Worm (Caenorhabditis elegans) whole organism, mixed stage, embryonic: ENCODE data around the gene gck-4.

Source experiments
- M03D4.4 ChIP-seq: sonication (generic microtip); optimal IDR thresholded peaks from 2 replicates; lab custom pipeline; 2017; ENCODE audit warnings: mild to moderate bottlenecking, missing genetic modification characterization, missing compliant biosample characterization
- bed-3 ChIP-seq: fragments of 200-800 bp; sonication (Bioruptor generic); optimal IDR thresholded peaks from 3 replicates; lab custom pipeline; 2018; ENCODE audit warnings: mild to moderate bottlenecking, missing genetic modification characterization, moderate library complexity, missing compliant biosample characterization
- blmp-1 ChIP-seq: fragments of 150-350 bp; optimal IDR thresholded peaks from 2 replicates; lab custom pipeline; 2014; ENCODE audit warnings: missing biosample characterization, missing genetic modification characterization
- ceh-39 ChIP-seq: fragments of 150-350 bp; optimal IDR thresholded peaks from 2 replicates; lab custom pipeline; 2014; ENCODE audit warnings: missing biosample characterization, missing genetic modification characterization
- ceh-43 ChIP-seq: fragments of 200-800 bp; sonication (Bioruptor generic); optimal IDR thresholded peaks from 2 replicates; lab custom pipeline; 2018; ENCODE audit warnings: mild to moderate bottlenecking, missing genetic modification characterization, moderate library complexity, missing compliant biosample characterization
- ceh-83 ChIP-seq: fragments of 200-800 bp; sonication (Bioruptor generic); optimal IDR thresholded peaks from 2 replicates; lab custom pipeline; 2018; ENCODE audit warnings: mild to moderate bottlenecking, missing genetic modification characterization, missing compliant biosample characterization
- ces-1 ChIP-seq: fragments of 150-350 bp; optimal IDR thresholded peaks from 2 replicates; lab custom pipeline; 2014; ENCODE audit warnings: missing biosample characterization, missing genetic modification reagents, missing genetic modification characterization
- cnd-1 ChIP-seq: fragments of 200-800 bp; sonication (Bioruptor generic); optimal IDR thresholded peaks from 2 replicates; lab custom pipeline; 2018; ENCODE audit warnings: mild to moderate bottlenecking, missing genetic modification characterization, missing compliant biosample characterization
- drap-1 ChIP-seq: fragments of 200-800 bp; sonication (Bioruptor generic); optimal IDR thresholded peaks from 3 replicates; lab custom pipeline; 2018; ENCODE audit warnings: mild to moderate bottlenecking, missing genetic modification characterization, missing compliant biosample characterization
- elt-3 ChIP-seq: fragments of 150-350 bp; optimal IDR thresholded peaks from 2 replicates; lab custom pipeline; 2014; ENCODE audit warnings: missing biosample characterization, missing genetic modification characterization
- flh-1 ChIP-seq: fragments of 200-800 bp; sonication (Bioruptor generic); optimal IDR thresholded peaks from 2 replicates; lab custom pipeline; 2018; ENCODE audit warnings: mild to moderate bottlenecking, missing genetic modification characterization, moderate library complexity, missing compliant biosample characterization
- ham-2 ChIP-seq: fragments of 200-800 bp; sonication (Bioruptor generic); optimal IDR thresholded peaks from 2 replicates; lab custom pipeline; 2018; ENCODE audit warnings: mild to moderate bottlenecking, missing genetic modification characterization, missing compliant biosample characterization
- lin-13 ChIP-seq: fragments of 150-350 bp; optimal IDR thresholded peaks from 2 replicates; lab custom pipeline; 2014; ENCODE audit warnings: missing biosample characterization, missing genetic modification characterization
- lin-32 ChIP-seq: fragments of 200-800 bp; sonication (Bioruptor generic); optimal IDR thresholded peaks from 2 replicates; lab custom pipeline; 2018; ENCODE audit warnings: mild to moderate bottlenecking, missing genetic modification characterization, missing compliant biosample characterization
- lsy-2 ChIP-seq: fragments of 150-350 bp; optimal IDR thresholded peaks from 2 replicates; lab custom pipeline; 2014; ENCODE audit warnings: missing biosample characterization, missing genetic modification characterization
- mab-5 ChIP-seq: fragments of 150-350 bp; optimal IDR thresholded peaks from 2 replicates; lab custom pipeline; 2014; ENCODE audit warnings: missing biosample characterization, missing genetic modification characterization
- mep-1 ChIP-seq: fragments of 150-350 bp; optimal IDR thresholded peaks from 2 replicates; lab custom pipeline; 2017; ENCODE audit warnings: missing biosample characterization, missing genetic modification reagents, missing genetic modification characterization, inconsistent platforms
- mls-2 ChIP-seq: sonication (generic microtip); optimal IDR thresholded peaks from 2 replicates; lab custom pipeline; 2016; ENCODE audit warnings: mild to moderate bottlenecking, missing genetic modification characterization, moderate library complexity, missing compliant biosample characterization
- nhr-2 ChIP-seq: fragments of 150-350 bp; optimal IDR thresholded peaks from 2 replicates; lab custom pipeline; 2014; ENCODE audit warnings: missing biosample characterization, missing genetic modification characterization
- nhr-237 ChIP-seq: fragments of 150-350 bp; optimal IDR thresholded peaks from 2 replicates; lab custom pipeline; 2014; ENCODE audit warnings: missing biosample characterization, missing genetic modification characterization
- nhr-28 ChIP-seq: fragments of 150-350 bp; optimal IDR thresholded peaks from 2 replicates; lab custom pipeline; 2014; ENCODE audit warnings: missing biosample characterization, missing genetic modification characterization
- nhr-76 ChIP-seq: sonication (generic microtip); optimal IDR thresholded peaks from 2 replicates; lab custom pipeline; 2017; ENCODE audit warnings: missing biosample characterization, missing genetic modification characterization
- pha-4 ChIP-seq: fragments of 150-350 bp; optimal IDR thresholded peaks from 2 replicates; lab custom pipeline; 2018; ENCODE audit warnings: missing biosample characterization, missing genetic modification reagents, missing genetic modification characterization
- sem-2 ChIP-seq: fragments of 200-800 bp; sonication (Bioruptor generic); optimal IDR thresholded peaks from 2 replicates; lab custom pipeline; 2018; ENCODE audit warnings: mild to moderate bottlenecking, missing genetic modification characterization, missing compliant biosample characterization
- sptf-1 ChIP-seq: sonication (generic microtip); optimal IDR thresholded peaks from 2 replicates; lab custom pipeline; 2017; ENCODE audit warnings: mild to moderate bottlenecking, missing genetic modification characterization, moderate library complexity, missing compliant biosample characterization
- tbx-8 ChIP-seq: fragments of 200-800 bp; sonication (Bioruptor generic); optimal IDR thresholded peaks from 2 replicates; lab custom pipeline; 2018; ENCODE audit warnings: mild to moderate bottlenecking, missing genetic modification characterization, moderate library complexity, missing compliant biosample characterization
- unc-120 ChIP-seq: sonication (generic microtip); optimal IDR thresholded peaks from 2 replicates; lab custom pipeline; 2017; ENCODE audit warnings: missing genetic modification characterization, missing compliant biosample characterization; ENCODE audit not compliant: poor library complexity, severe bottlenecking
- unc-39 ChIP-seq: fragments of 150-350 bp; optimal IDR thresholded peaks from 2 replicates; lab custom pipeline; 2014; ENCODE audit warnings: missing biosample characterization, missing genetic modification characterization
- unc-62 ChIP-seq: fragments of 150-350 bp; optimal IDR thresholded peaks from 2 replicates; lab custom pipeline; 2014; ENCODE audit warnings: missing biosample characterization, missing genetic modification reagents, missing genetic modification characterization
- zip-8 ChIP-seq: fragments of 150-350 bp; optimal IDR thresholded peaks from 2 replicates; lab custom pipeline; 2014; ENCODE audit warnings: missing biosample characterization, missing genetic modification characterization
- ztf-11 ChIP-seq: fragments of 150-350 bp; optimal IDR thresholded peaks from 2 replicates; lab custom pipeline; 2014; ENCODE audit warnings: missing biosample characterization, missing genetic modification characterization

The gck-4 gene

DNA sequence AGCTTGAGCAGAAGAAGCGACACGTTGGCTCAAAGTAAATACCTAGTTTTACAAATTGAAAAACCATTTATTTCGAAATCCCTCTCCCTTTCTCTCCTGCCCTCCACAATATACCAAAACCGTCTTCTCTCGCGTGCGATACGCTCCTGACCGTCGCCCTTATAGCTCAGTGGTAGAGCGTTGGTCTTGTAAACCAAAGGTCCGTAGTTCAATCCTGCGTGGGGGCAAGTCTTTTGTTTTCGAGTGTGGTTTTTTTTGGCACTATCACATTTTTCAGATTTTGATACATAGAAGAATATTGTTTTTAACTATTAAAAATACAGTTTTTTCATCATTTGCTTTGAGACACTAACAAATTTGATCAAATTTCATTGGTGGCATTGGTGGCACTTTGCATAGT lies 23.4 kb upstream of the gck-4 start:
- TF ChIP-seq cnd-1 (tag; lab: Kevin White, UChicago) (peak; percentile 61), M03D4.4 (tag; lab: Kevin White, UChicago) (peak; percentile 52), pha-4 (tag; lab: Kevin White, UChicago) (no peak), unc-120 (peak; percentile 4), tbx-8 (GFP tag; lab: Kevin White, UChicago) (peak; percentile 13), ztf-11 (tag; lab: Kevin White, UChicago) (no peak), mls-2 (peak; percentile 4), sptf-1 (tag; lab: Kevin White, UChicago) (peak; percentile 74), unc-39 (no peak), lin-32 (peak; percentile 14), bed-3 (GFP tag; lab: Kevin White, UChicago) (peak; percentile 22), sem-2 (GFP tag; lab: Kevin White, UChicago) (peak; percentile 49), ceh-83 (GFP tag; lab: Kevin White, UChicago) (peak; percentile 65), blmp-1 (no peak), ceh-39 (tag; lab: Kevin White, UChicago) (no peak)

DNA sequence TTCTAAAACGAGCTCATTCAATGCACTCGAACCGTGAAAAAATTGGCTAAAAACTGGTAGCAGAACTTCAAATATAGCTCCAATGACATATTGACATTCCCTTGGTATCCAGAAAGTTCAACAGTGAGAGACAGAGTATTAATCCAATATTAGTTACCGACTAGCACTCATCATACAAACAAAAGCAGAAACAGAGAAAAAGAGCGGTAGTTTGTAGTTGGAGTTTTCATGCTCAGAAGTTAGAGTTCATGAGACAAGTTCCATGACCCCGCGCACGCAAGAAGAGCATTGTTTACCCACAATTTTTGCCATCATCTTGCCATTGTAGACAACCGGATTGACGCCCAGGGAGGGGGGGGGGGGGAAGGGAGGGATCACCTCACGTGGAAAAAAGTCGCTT lies 22.7 kb upstream of the gck-4 start:
- TF ChIP-seq nhr-237 (tag; lab: Kevin White, UChicago): no peak
- peak; percentile 10 for TF ChIP-seq sptf-1 (tag; lab: Kevin White, UChicago)
- no peak for TF ChIP-seq mls-2
- no peak for TF ChIP-seq unc-120
- no peak for TF ChIP-seq ceh-39 (tag; lab: Kevin White, UChicago)
- no peak for TF ChIP-seq flh-1 (GFP tag; lab: Kevin White, UChicago)
- TF ChIP-seq cnd-1 (tag; lab: Kevin White, UChicago): no peak
- TF ChIP-seq elt-3: no peak

DNA sequence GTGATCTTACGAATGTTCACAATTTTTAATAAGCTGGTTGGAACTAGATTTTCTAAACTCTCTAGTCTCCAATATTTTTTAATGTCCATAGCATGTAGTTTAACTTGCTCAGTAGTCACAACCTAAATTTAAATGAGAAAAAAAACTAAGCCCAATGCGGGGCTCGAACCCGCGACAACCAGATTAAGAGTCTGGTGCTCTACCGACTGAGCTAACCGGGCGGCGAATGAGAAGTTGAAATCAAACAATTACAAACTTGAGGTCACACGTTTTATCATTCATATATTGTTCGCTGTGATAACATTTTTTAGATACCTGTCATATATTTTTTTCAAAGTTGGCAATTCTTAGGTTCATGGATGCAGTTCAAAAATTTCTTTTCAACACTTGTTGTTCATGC lies 21.2 kb upstream of the gck-4 start:
- TF ChIP-seq ces-1 (GFP tag; lab: Kevin White, UChicago): no peak
- TF ChIP-seq unc-62: no peak
- no peak for TF ChIP-seq mep-1
- no peak for TF ChIP-seq pha-4 (tag; lab: Kevin White, UChicago)
- no peak for TF ChIP-seq sptf-1 (tag; lab: Kevin White, UChicago)
- TF ChIP-seq ceh-43 (GFP tag; lab: Kevin White, UChicago): no peak
- no peak for TF ChIP-seq lin-13
- TF ChIP-seq cnd-1 (tag; lab: Kevin White, UChicago): no peak
- TF ChIP-seq lin-32: no peak
- TF ChIP-seq elt-3: no peak
- no peak for TF ChIP-seq unc-39
- no peak for TF ChIP-seq nhr-28 (tag; lab: Kevin White, UChicago)
- TF ChIP-seq bed-3 (GFP tag; lab: Kevin White, UChicago): no peak
- TF ChIP-seq M03D4.4 (tag; lab: Kevin White, UChicago): no peak
- TF ChIP-seq ceh-83 (GFP tag; lab: Kevin White, UChicago): no peak
- TF ChIP-seq sem-2 (GFP tag; lab: Kevin White, UChicago): no peak
- no peak for TF ChIP-seq ham-2 (GFP tag; lab: Kevin White, UChicago)
- TF ChIP-seq flh-1 (GFP tag; lab: Kevin White, UChicago): no peak
- no peak for TF ChIP-seq nhr-237 (tag; lab: Kevin White, UChicago)
- no peak for TF ChIP-seq mab-5

DNA sequence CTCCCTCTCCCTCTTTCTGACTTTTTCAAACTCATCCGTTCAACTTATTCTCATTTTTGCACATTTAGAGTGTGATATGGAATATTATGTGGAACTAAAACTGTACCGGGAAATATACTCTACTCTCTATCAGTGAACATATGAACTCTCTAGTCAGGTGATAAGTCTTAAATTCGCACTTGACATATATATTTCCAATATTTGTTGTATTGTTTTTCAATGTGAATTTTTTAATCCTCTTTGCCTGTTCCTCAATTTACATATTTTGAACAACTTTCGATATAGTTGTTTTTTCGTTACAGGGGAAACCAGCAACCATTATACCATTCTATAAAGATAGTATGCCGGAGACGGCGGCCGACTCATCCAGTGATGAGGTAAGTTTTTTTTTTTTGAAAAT lies 16.8 kb upstream of the gck-4 start, which contains the start of gene C04A11.1:
TSS of gene C04A11.1 (plus strand) at position 301 of the 400 bp plus-strand sequence.
- TF ChIP-seq lsy-2 (tag; lab: Kevin White, UChicago) (no peak), unc-39 (no peak), lin-13 (no peak), unc-120 (no peak), ztf-11 (tag; lab: Kevin White, UChicago) (no peak), zip-8 (tag; lab: Kevin White, UChicago) (no peak), mab-5 (no peak), ceh-43 (GFP tag; lab: Kevin White, UChicago) (no peak), elt-3 (no peak), tbx-8 (GFP tag; lab: Kevin White, UChicago) (no peak), drap-1 (GFP tag; lab: Kevin White, UChicago) (no peak), lin-32 (no peak), nhr-2 (tag; lab: Kevin White, UChicago) (no peak), nhr-76 (tag; lab: Kevin White, UChicago) (no peak), M03D4.4 (tag; lab: Kevin White, UChicago) (no peak), nhr-28 (tag; lab: Kevin White, UChicago) (no peak), pha-4 (tag; lab: Kevin White, UChicago) (no peak), ham-2 (GFP tag; lab: Kevin White, UChicago) (no peak)
